Worm (Caenorhabditis elegans): ENCODE data around the gene srh-279.

srh-279 gene

ce11 chrV:16210257-16211002 lies 18.2 kb downstream of the srh-279 start, which contains the start of gene F11A5.16:
TSS of gene F11A5.16 (plus strand) at chrV:16210952.
- no peak for TF ChIP-seq him-1 (tag; optimal IDR thresholded peaks at IDR 0.05)
- no peak for TF ChIP-seq W03F9.2 (tag; optimal IDR thresholded peaks at IDR 0.05)
- TF ChIP-seq dao-5 (tag; optimal IDR thresholded peaks at IDR 0.05), result no peak

ce11 chrV:16211713-16212112 lies 19.5 kb downstream of the srh-279 start:
- TF ChIP-seq him-1 (tag; optimal IDR thresholded peaks at IDR 0.05), result no peak
- no peak for TF ChIP-seq W03F9.2 (tag; optimal IDR thresholded peaks at IDR 0.05)
- TF ChIP-seq dao-5 (tag; optimal IDR thresholded peaks at IDR 0.05), result no peak

ce11 chrV:16213323-16213722 lies 21.1 kb downstream of the srh-279 start:
- TF ChIP-seq dao-5 (tag; optimal IDR thresholded peaks at IDR 0.05), result no peak
- TF ChIP-seq him-1 (tag; optimal IDR thresholded peaks at IDR 0.05), result no peak
- no peak for TF ChIP-seq W03F9.2 (tag; optimal IDR thresholded peaks at IDR 0.05)

- no peak for TF ChIP-seq him-1 (tag; optimal IDR thresholded peaks at IDR 0.05)
Measured at ce11 chrV:16214505-16214904, 22.3 kb downstream of the srh-279 start, which contains the start of gene F11A5.9. TSS of gene F11A5.9 (plus strand) at chrV:16214890.

ce11 chrV:16218522-16218921 lies 26.3 kb downstream of the srh-279 start, which contains the start of gene F11A5.15:
TSS of gene F11A5.15 (minus strand) at chrV:16218622.
- TF ChIP-seq dao-5 (tag; optimal IDR thresholded peaks at IDR 0.05), result no peak
- TF ChIP-seq W03F9.2 (tag; optimal IDR thresholded peaks at IDR 0.05), result no peak
- no peak for TF ChIP-seq him-1 (tag; optimal IDR thresholded peaks at IDR 0.05)

DNA sequence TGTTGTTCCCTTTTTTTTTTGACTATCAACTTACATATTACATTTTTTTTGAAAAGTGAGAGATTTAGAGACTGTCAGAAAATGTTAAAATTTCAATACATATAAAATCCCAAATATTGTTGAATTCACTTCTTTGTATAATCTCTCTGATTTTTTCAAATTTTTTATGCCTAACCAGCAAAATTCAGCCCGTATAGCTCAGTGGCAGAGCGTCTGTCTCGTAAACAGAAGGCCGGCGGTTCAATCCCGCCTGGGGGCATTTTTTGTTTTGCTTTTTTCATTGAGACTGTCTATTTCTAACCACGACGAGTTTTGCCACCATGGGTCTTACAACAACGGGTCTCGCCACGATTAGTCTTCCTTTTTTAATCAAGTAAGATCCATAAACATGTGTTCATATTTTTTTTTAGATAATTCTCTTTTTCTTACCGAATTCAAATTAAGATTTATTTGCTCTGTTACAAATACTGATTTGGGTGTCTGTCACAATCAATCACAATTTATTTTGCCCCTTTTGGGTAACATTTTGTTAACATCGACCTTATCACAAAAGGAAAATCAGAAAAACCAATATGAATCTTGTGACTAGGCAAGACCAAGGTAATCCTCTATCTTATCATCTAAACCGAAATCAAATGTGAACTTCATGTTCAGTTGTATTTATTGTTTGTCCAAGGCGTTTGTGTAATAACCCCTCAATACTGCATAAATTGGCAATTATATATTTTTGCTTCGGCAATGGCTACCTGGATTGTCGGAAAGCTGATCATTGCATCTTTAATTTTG lies 27.0 kb downstream of the srh-279 start, which contains the start of gene glc-1:
Gene glc-1 (plus strand): TSS at position 663 of the 786 bp plus-strand sequence.
- TF ChIP-seq him-1 (tag; optimal IDR thresholded peaks at IDR 0.05), result no peak
- no peak for TF ChIP-seq dao-5 (tag; optimal IDR thresholded peaks at IDR 0.05)
- TF ChIP-seq W03F9.2 (tag; optimal IDR thresholded peaks at IDR 0.05), result no peak

- TF ChIP-seq W03F9.2 (tag; optimal IDR thresholded peaks at IDR 0.05), result no peak
Measured at ce11 chrV:16220020-16220419, 27.8 kb downstream of the srh-279 start.

- TF ChIP-seq dao-5 (tag; optimal IDR thresholded peaks at IDR 0.05), result no peak
- no peak for TF ChIP-seq him-1 (tag; optimal IDR thresholded peaks at IDR 0.05)
- no peak for TF ChIP-seq W03F9.2 (tag; optimal IDR thresholded peaks at IDR 0.05)
Measured at ce11 chrV:16224027-16224426, 31.8 kb downstream of the srh-279 start, which contains the start of gene stdh-2. TSS of gene stdh-2 (plus strand) at chrV:16224327.

- no peak for TF ChIP-seq dao-5 (tag; optimal IDR thresholded peaks at IDR 0.05)
- no peak for TF ChIP-seq him-1 (tag; optimal IDR thresholded peaks at IDR 0.05)
- no peak for TF ChIP-seq W03F9.2 (tag; optimal IDR thresholded peaks at IDR 0.05)
Measured at ce11 chrV:16225524-16226116, 33.4 kb downstream of the srh-279 start.

DNA sequence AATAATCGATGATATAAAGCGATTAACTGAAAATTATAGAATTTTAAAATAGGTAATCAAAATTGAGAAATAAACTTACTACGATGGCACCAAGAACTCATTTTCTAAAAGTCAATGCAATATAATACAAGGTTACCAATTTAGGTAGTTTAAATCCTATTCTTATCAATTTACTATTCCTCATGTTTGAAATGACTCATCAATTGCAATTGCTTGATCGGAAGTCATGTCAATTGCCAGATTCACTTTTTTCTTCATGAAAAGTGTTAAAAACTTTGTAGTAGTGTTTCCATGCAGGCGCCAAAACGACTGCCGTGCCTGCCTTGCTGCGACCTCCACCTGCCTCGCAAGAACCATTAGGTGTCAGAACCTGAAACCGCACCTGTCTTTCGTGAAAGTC lies 34.4 kb downstream of the srh-279 start, which contains the start of gene F11A5.13:
Gene F11A5.13 (minus strand): TSS at position 101 of the 400 bp plus-strand sequence.
- TF ChIP-seq W03F9.2 (tag; optimal IDR thresholded peaks at IDR 0.05), result no peak
- TF ChIP-seq dao-5 (tag; optimal IDR thresholded peaks at IDR 0.05), result no peak
- TF ChIP-seq him-1 (tag; optimal IDR thresholded peaks at IDR 0.05), result no peak

DNA sequence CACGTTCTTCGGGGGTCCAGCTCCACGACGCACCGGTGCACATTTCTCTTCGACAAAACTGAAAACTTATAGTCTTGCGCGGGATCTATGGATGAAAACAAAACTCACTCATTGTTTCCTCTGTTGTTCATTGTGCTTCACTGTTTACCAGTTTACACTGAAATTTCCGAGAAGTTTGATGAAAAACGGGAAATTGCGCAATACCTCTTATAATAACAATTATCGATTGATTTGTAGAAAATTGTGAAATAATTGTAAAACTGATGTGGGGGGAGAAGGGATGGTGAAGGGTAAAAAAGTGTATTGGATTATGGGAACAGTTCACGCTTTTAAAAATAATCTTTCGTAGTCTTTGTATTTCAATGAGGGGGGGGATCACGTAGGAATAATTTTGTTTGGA lies 37.2 kb downstream of the srh-279 start:
- TF ChIP-seq him-1 (tag; optimal IDR thresholded peaks at IDR 0.05) (no peak), W03F9.2 (tag; optimal IDR thresholded peaks at IDR 0.05) (no peak), dao-5 (tag; optimal IDR thresholded peaks at IDR 0.05) (no peak)

ce11 chrV:16229896-16230295 lies 37.7 kb downstream of the srh-279 start, which contains the start of the genes F21H7.2 and F21H7.12:
TSS of gene F21H7.2 (minus strand) at chrV:16229996.
TSS of gene F21H7.12 (plus strand) at chrV:16230165.
- no peak for TF ChIP-seq W03F9.2 (tag; optimal IDR thresholded peaks at IDR 0.05)
- no peak for TF ChIP-seq him-1 (tag; optimal IDR thresholded peaks at IDR 0.05)
- no peak for TF ChIP-seq dao-5 (tag; optimal IDR thresholded peaks at IDR 0.05)

- TF ChIP-seq dao-5 (tag; optimal IDR thresholded peaks at IDR 0.05), result no peak
- no peak for TF ChIP-seq W03F9.2 (tag; optimal IDR thresholded peaks at IDR 0.05)
- no peak for TF ChIP-seq him-1 (tag; optimal IDR thresholded peaks at IDR 0.05)
Measured at ce11 chrV:16232180-16232579, 40.0 kb downstream of the srh-279 start, which contains the start of gene gst-22. TSS of gene gst-22 (minus strand) at chrV:16232282.
